Fruit fly (Drosophila melanogaster) whole organism, pupa: ENCODE measurements around the gene Sodh2.

Source experiments
- CG10348 ChIP-seq: fragments of 200-800 bp; sonication (Bioruptor generic); IDR thresholded peaks from 2 replicates; pipeline ENCODE4 v1.3.6; 2022; ENCODE audit warnings: missing biosample characterization, missing genetic modification characterization
- CG12605 ChIP-seq: fragments of 200-800 bp; sonication (Bioruptor generic); IDR thresholded peaks from 2 replicates; pipeline ENCODE4 v1.3.6; 2022; ENCODE audit warnings: missing biosample characterization, missing genetic modification characterization
- CG13204 ChIP-seq: fragments of 200-800 bp; sonication (Bioruptor generic); optimal IDR thresholded peaks from 2 replicates; lab custom pipeline; 2018; ENCODE audit warnings: missing biosample characterization, mild to moderate bottlenecking, missing genetic modification characterization, moderate library complexity
- CG14655 ChIP-seq: fragments of 200-800 bp; sonication (Bioruptor generic); optimal IDR thresholded peaks from 3 replicates; lab custom pipeline; 2017; ENCODE audit warnings: mild to moderate bottlenecking, missing biosample characterization, missing genetic modification reagents, missing genetic modification characterization
- CG15710 ChIP-seq: fragments of 200-800 bp; sonication (Bioruptor generic); optimal IDR thresholded peaks from 2 replicates; lab custom pipeline; 2018; ENCODE audit warnings: missing biosample characterization, mild to moderate bottlenecking, missing genetic modification characterization, moderate library complexity
- CG17806 ChIP-seq: fragments of 200-800 bp; sonication (Bioruptor generic); optimal IDR thresholded peaks from 2 replicates; lab custom pipeline; 2018; ENCODE audit warnings: missing biosample characterization, mild to moderate bottlenecking, missing genetic modification characterization, moderate library complexity
- CG32121 ChIP-seq: fragments of 200-800 bp; sonication (Bioruptor generic); IDR thresholded peaks from 2 replicates; pipeline ENCODE4 v1.3.6; 2022; ENCODE audit warnings: missing biosample characterization, missing genetic modification characterization
- CG34367 ChIP-seq: fragments of 200-800 bp; sonication (Bioruptor generic); optimal IDR thresholded peaks from 2 replicates; lab custom pipeline; 2018; ENCODE audit warnings: missing biosample characterization, mild to moderate bottlenecking, missing genetic modification characterization
- CG4496 ChIP-seq: fragments of 200-800 bp; sonication (Bioruptor generic); IDR thresholded peaks from 3 replicates; pipeline ENCODE4 v1.3.6; 2022; ENCODE audit warnings: missing biosample characterization, missing genetic modification characterization
- CG8159 ChIP-seq: fragments of 200-800 bp; sonication (Bioruptor generic); optimal IDR thresholded peaks from 3 replicates; lab custom pipeline; 2018; ENCODE audit warnings: missing biosample characterization, mild to moderate bottlenecking, missing genetic modification characterization, moderate library complexity
- CG8301 ChIP-seq: fragments of 200-800 bp; sonication (Bioruptor generic); optimal IDR thresholded peaks from 2 replicates; lab custom pipeline; 2018; ENCODE audit warnings: missing biosample characterization, mild to moderate bottlenecking, missing genetic modification characterization
- CG9948 ChIP-seq: fragments of 200-800 bp; sonication (Bioruptor generic); optimal IDR thresholded peaks from 2 replicates; lab custom pipeline; 2018; ENCODE audit warnings: missing biosample characterization, mild to moderate bottlenecking, missing genetic modification characterization, moderate library complexity
- D1 ChIP-seq: fragments of 200-800 bp; sonication (Bioruptor generic); optimal IDR thresholded peaks from 2 replicates; lab custom pipeline; 2018; ENCODE audit warnings: missing biosample characterization, mild to moderate bottlenecking, missing genetic modification characterization, moderate library complexity
- EcR ChIP-seq: fragments of 200-800 bp; sonication (Bioruptor generic); optimal IDR thresholded peaks from 3 replicates; lab custom pipeline; 2019; ENCODE audit warnings: missing biosample characterization, missing genetic modification characterization, mild to moderate bottlenecking, moderate library complexity, missing genetic modification reagents
- Ets98B ChIP-seq: fragments of 200-800 bp; sonication (Bioruptor generic); IDR thresholded peaks from 2 replicates; pipeline ENCODE4 v1.3.6; 2022; ENCODE audit warnings: missing biosample characterization, missing genetic modification characterization
- Pif1A ChIP-seq: fragments of 200-800 bp; sonication (Bioruptor generic); optimal IDR thresholded peaks from 3 replicates; lab custom pipeline; 2016; ENCODE audit warnings: missing biosample characterization, missing genetic modification characterization
- Pif1B ChIP-seq: fragments of 200-800 bp; sonication (Bioruptor generic); optimal IDR thresholded peaks from 3 replicates; lab custom pipeline; 2016; ENCODE audit warnings: missing biosample characterization, missing genetic modification characterization
- Snoo ChIP-seq: fragments of 200-800 bp; sonication (Bioruptor generic); optimal IDR thresholded peaks from 3 replicates; lab custom pipeline; 2017; ENCODE audit warnings: missing biosample characterization, mild to moderate bottlenecking, missing genetic modification characterization, inconsistent platforms
- fd96Ca ChIP-seq: fragments of 200-800 bp; sonication (Bioruptor generic); IDR thresholded peaks from 3 replicates; pipeline ENCODE4 v1.3.6; 2022; ENCODE audit warnings: missing biosample characterization, missing genetic modification characterization
- gl ChIP-seq: fragments of 200-800 bp; sonication (Bioruptor generic); optimal IDR thresholded peaks from 2 replicates; lab custom pipeline; 2018; ENCODE audit warnings: missing biosample characterization, mild to moderate bottlenecking, missing genetic modification characterization
- rn ChIP-seq: fragments of 200-800 bp; sonication (Bioruptor generic); IDR thresholded peaks from 2 replicates; pipeline ENCODE4 v1.3.6; 2022; ENCODE audit warnings: missing biosample characterization, missing genetic modification characterization

Sodh2 gene

DNA sequence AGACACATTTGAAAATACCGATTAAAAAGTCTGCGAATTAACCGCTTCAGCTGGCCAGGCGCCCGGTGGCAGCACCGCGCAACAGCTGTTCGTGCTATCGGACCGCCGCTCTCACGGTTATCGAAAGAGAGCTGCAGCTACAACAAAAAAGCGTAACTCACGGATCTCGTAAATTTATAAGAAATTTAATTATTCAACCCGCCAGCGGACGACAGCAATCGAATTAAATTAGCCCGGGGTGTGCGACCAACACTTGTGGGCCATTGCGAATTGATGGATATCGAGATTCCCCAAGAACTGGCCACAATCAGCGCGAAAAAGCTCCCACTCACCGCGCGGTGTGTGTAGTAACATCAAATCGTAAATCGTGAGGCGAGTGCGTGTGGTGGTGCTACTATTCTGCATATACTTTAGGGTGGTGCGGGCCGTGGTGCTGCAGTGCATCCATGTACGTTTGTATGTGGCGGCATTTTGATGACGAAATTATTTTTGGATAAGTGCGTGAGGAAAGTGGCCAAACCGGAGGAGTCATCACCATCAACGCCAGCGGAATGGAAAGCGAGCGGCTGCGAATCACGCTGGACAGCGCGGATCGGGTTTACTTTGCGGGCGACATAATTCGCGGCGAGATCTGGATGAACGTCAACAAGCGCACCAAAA is 9.4 kb downstream of the Sodh2 start, which contains the start of gene Leash:
Gene Leash (plus strand): TSS at position 119 of the 660 bp plus-strand sequence.
- 0 out of 3 replicates have a peak, but pooled peaks have one; percentile 37 for TF ChIP-seq fd96Ca (GFP tag; lab: Robert Waterston, UW)
- no peak for TF ChIP-seq rn (GFP tag; lab: Robert Waterston, UW)
- TF ChIP-seq Pif1B (GFP tag; lab: Kevin White, UChicago), result no peak
- TF ChIP-seq CG32121, result peak; percentile 29; the same call in 1 of the 2 replicates
- no peak for TF ChIP-seq CG14655
- peak; percentile 75 for TF ChIP-seq CG8159 (tag; lab: Kevin White, UChicago)
- peak; percentile 6; the same call in 1 of the 3 replicates for TF ChIP-seq CG4496
- TF ChIP-seq CG9948, result no peak
- TF ChIP-seq CG13204, result peak; percentile 36
- TF ChIP-seq CG17806 (tag; lab: Kevin White, UChicago), result no peak
- no peak for TF ChIP-seq Snoo (tag; lab: Kevin White, UChicago)
- no peak for TF ChIP-seq CG34367 (tag; lab: Kevin White, UChicago)

dm6 chr3R:10886462-10887315 is 10.5 kb downstream of the Sodh2 start:
- TF ChIP-seq CG4496, result peak; percentile 93
- TF ChIP-seq CG15710 (tag; lab: Kevin White, UChicago), result peak; percentile 89
- peak; percentile 80 for TF ChIP-seq CG34367 (tag; lab: Kevin White, UChicago)
- peak; percentile 87 for TF ChIP-seq Snoo (tag; lab: Kevin White, UChicago)
- TF ChIP-seq CG8159 (tag; lab: Kevin White, UChicago), result peak; percentile 89
- TF ChIP-seq Pif1A (GFP tag; lab: Kevin White, UChicago), result peak; percentile 91
- TF ChIP-seq gl (tag; lab: Kevin White, UChicago), result peak; percentile 41
- TF ChIP-seq CG8301 (tag; lab: Kevin White, UChicago), result peak; percentile 89
- peak; percentile 81 for TF ChIP-seq CG12605 (GFP tag; lab: Robert Waterston, UW)
- peak; percentile 38 for TF ChIP-seq rn (GFP tag; lab: Robert Waterston, UW)
- TF ChIP-seq fd96Ca (GFP tag; lab: Robert Waterston, UW), result peak; percentile 78
- TF ChIP-seq EcR, result peak; percentile 24
- peak; percentile 90 for TF ChIP-seq CG14655
- peak; percentile 69; the same call in 1 of the 2 replicates for TF ChIP-seq CG10348
- TF ChIP-seq Pif1B (GFP tag; lab: Kevin White, UChicago), result peak; percentile 86
- peak; percentile 93 for TF ChIP-seq CG32121
- TF ChIP-seq CG17806 (tag; lab: Kevin White, UChicago), result peak; percentile 86
- TF ChIP-seq D1 (tag; lab: Kevin White, UChicago), result peak; percentile 66
- peak; percentile 83 for TF ChIP-seq CG9948
- peak; percentile 86 for TF ChIP-seq Ets98B (GFP tag; lab: Robert Waterston, UW)
- peak; percentile 64 for TF ChIP-seq CG13204

DNA sequence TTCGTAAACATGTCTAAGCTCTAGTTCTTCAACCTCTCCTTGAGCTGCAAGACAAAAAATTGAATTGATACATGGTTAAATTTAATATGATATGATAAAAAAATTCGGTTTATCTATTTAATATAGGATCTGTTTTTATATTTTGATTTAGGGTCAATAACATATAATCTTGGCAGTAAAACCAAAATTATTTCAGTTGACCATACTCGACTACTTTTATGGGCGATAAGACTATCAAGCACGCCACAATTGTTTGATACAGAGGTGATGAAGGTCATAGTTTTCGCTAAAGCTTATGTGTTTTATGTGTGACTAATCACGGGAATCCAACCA is 12.1 kb downstream of the Sodh2 start:
- no peak for TF ChIP-seq CG32121
- no peak for TF ChIP-seq CG9948
- TF ChIP-seq fd96Ca (GFP tag; lab: Robert Waterston, UW), result no peak
- TF ChIP-seq CG14655, result no peak
- no peak for TF ChIP-seq Ets98B (GFP tag; lab: Robert Waterston, UW)
- TF ChIP-seq gl (tag; lab: Kevin White, UChicago), result no peak
- no peak for TF ChIP-seq CG13204
- no peak for TF ChIP-seq Pif1B (GFP tag; lab: Kevin White, UChicago)
- no peak for TF ChIP-seq Snoo (tag; lab: Kevin White, UChicago)
- no peak for TF ChIP-seq CG17806 (tag; lab: Kevin White, UChicago)
- no peak for TF ChIP-seq CG12605 (GFP tag; lab: Robert Waterston, UW)
- TF ChIP-seq CG15710 (tag; lab: Kevin White, UChicago), result no peak
- TF ChIP-seq CG4496, result no peak
- TF ChIP-seq Pif1A (GFP tag; lab: Kevin White, UChicago), result no peak
- TF ChIP-seq rn (GFP tag; lab: Robert Waterston, UW), result no peak
- no peak for TF ChIP-seq CG8159 (tag; lab: Kevin White, UChicago)
- TF ChIP-seq CG8301 (tag; lab: Kevin White, UChicago), result no peak
- TF ChIP-seq EcR, result no peak
- TF ChIP-seq CG10348, result no peak

- peak; percentile 90 for TF ChIP-seq CG12605 (GFP tag; lab: Robert Waterston, UW)
- peak; percentile 7 for TF ChIP-seq D1 (tag; lab: Kevin White, UChicago)
- TF ChIP-seq Snoo (tag; lab: Kevin White, UChicago), result peak; percentile 26
- TF ChIP-seq CG14655, result peak; percentile 74
- peak; percentile 82 for TF ChIP-seq Ets98B (GFP tag; lab: Robert Waterston, UW)
- peak; percentile 57; the same call in 1 of the 2 replicates for TF ChIP-seq CG32121
- no peak for TF ChIP-seq CG9948
- TF ChIP-seq gl (tag; lab: Kevin White, UChicago), result peak; percentile 94
- TF ChIP-seq CG13204, result peak; percentile 90
- TF ChIP-seq EcR, result peak; percentile 24
- TF ChIP-seq CG34367 (tag; lab: Kevin White, UChicago), result peak; percentile 36
- TF ChIP-seq CG10348, result no peak
- peak; percentile 28; the same call in 1 of the 2 replicates for TF ChIP-seq rn (GFP tag; lab: Robert Waterston, UW)
- peak; percentile 56 for TF ChIP-seq Pif1A (GFP tag; lab: Kevin White, UChicago)
- peak; percentile 71 for TF ChIP-seq fd96Ca (GFP tag; lab: Robert Waterston, UW)
- TF ChIP-seq CG15710 (tag; lab: Kevin White, UChicago), result peak; percentile 35
- TF ChIP-seq CG8301 (tag; lab: Kevin White, UChicago), result peak; percentile 51
- TF ChIP-seq CG8159 (tag; lab: Kevin White, UChicago), result peak; percentile 60
- peak; percentile 37 for TF ChIP-seq CG17806 (tag; lab: Kevin White, UChicago)
- TF ChIP-seq Pif1B (GFP tag; lab: Kevin White, UChicago), result peak; percentile 54
- peak; percentile 78 for TF ChIP-seq CG4496
Observed at dm6 chr3R:10888633-10889519, 12.7 kb downstream of the Sodh2 start.
